Worm (Caenorhabditis elegans): ENCODE measurements around the gene F14D2.14.

The F14D2.14 gene

DNA sequence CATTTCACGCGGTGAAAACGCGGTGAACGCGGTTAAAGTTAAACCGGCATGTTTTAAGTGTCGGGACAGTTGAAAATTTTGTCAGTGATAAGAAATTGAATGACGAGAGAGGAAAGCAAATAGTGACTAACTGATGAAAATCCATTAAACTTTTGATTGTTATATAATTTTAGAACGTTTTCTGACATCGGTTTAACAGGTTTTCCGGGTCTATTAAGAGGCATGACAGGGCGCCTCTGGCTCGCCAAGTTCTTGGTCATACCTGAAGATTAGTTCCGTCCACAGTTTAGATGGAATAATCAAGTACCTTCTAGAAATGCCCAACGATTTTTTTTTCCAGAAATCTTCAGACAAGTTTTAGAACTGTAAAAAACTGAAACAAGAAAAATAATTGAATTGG is 24.6 kb downstream of the F14D2.14 start, which contains the start of gene Y46D2A.2:
Y46D2A.2 (minus strand) TSS at position 101 of the 400 bp plus-strand sequence.
- TF ChIP-seq skn-1 (tag; optimal IDR thresholded peaks at IDR 0.05) (no peak), nhr-10 (tag; optimal IDR thresholded peaks at IDR 0.05) (no peak), nhr-237 (tag; optimal IDR thresholded peaks at IDR 0.05) (no peak), set-16 (GFP tag; IDR thresholded peaks at IDR 0.05) (no peak)

DNA sequence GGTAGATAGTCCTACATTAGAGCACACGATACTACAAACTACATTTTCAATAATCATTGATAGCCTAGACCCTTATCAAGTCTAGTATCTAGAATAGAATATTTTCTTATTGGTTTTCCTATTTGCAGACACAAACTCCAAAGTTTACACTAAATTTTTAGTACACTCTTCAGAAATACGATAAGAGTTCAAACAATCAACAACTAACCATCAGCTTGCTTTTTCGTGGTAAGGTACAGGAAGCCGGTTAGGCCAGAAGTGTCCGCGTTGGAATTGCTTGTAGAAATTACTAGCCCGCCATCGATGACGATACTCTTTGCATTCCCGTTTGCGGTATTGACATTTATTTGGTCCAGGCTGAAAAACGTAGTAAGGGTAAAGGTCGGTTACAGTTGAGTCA is 25.5 kb downstream of the F14D2.14 start, which contains the start of gene Y46D2A.1:
Y46D2A.1 (plus strand) TSS at position 301 of the 400 bp plus-strand sequence.
- TF ChIP-seq nhr-28 (tag; optimal IDR thresholded peaks at IDR 0.05) (peak; percentile 22), dmd-6 (GFP tag; IDR thresholded peaks at IDR 0.05) (0 out of 2 replicates have a peak, but pooled peaks have one; percentile 12), arid-1 (GFP tag; conservative IDR thresholded peaks at IDR 0.05) (no peak), ceh-44 (GFP tag; IDR thresholded peaks at IDR 0.05) (no peak)

DNA sequence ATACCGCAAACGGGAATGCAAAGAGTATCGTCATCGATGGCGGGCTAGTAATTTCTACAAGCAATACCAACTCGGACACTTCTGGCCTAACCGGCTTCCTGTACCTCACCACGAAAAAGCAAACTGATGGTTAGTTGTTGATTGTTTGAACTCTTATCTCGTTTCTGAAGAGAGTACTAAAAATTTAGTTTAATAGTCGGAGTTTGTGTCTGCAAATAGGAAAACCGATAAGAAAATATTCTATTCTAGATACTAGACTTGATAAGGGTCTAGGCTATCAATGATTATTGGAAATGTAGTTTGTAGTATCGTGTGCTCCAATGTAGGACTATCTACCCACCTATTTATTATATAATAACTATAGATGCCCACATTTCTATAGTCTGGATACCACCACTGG is 29.0 kb downstream of the F14D2.14 start:
- TF ChIP-seq mdt-29 (GFP tag; IDR thresholded peaks at IDR 0.05) = no peak
- peak; percentile 87 for TF ChIP-seq php-3 (GFP tag; IDR thresholded peaks at IDR 0.05)
- no peak for TF ChIP-seq nhr-77 (tag; optimal IDR thresholded peaks at IDR 0.05)
- no peak for TF ChIP-seq ceh-82 (tag; optimal IDR thresholded peaks at IDR 0.05)
- TF ChIP-seq hif-1 (tag; optimal IDR thresholded peaks at IDR 0.05) = no peak
- no peak for TF ChIP-seq mxl-3 (GFP tag; optimal IDR thresholded peaks at IDR 0.05)
- TF ChIP-seq dve-1 (tag; optimal IDR thresholded peaks at IDR 0.05; ENCODE audit: insufficient read depth) = peak; percentile 23
- TF ChIP-seq dmd-9 (GFP tag; IDR thresholded peaks at IDR 0.05) = no peak
- no peak for TF ChIP-seq nhr-102 (tag; optimal IDR thresholded peaks at IDR 0.05)
- no peak for TF ChIP-seq ceh-32 (tag; optimal IDR thresholded peaks at IDR 0.05; ENCODE audit: poor library complexity)
- TF ChIP-seq lin-13 (GFP tag; optimal IDR thresholded peaks at IDR 0.05) = no peak
- no peak for TF ChIP-seq daf-12 (tag; optimal IDR thresholded peaks at IDR 0.05)
- TF ChIP-seq zfp-3 (GFP tag; conservative IDR thresholded peaks at IDR 0.05) = no peak
- no peak for TF ChIP-seq snpc-1.2 (GFP tag; IDR thresholded peaks at IDR 0.05)
- TF ChIP-seq dmd-6 (GFP tag; IDR thresholded peaks at IDR 0.05) = peak; percentile 73
- peak; percentile 43 for TF ChIP-seq hlh-11 (tag; optimal IDR thresholded peaks at IDR 0.05)
- TF ChIP-seq lir-3 (tag; optimal IDR thresholded peaks at IDR 0.05) = no peak
- TF ChIP-seq T20F7.1 (GFP tag; optimal IDR thresholded peaks at IDR 0.05) = no peak
- TF ChIP-seq dmd-8 (GFP tag; IDR thresholded peaks at IDR 0.05) = no peak
- no peak for TF ChIP-seq madf-5 (GFP tag; IDR thresholded peaks at IDR 0.05)
- TF ChIP-seq ces-1 (GFP tag; optimal IDR thresholded peaks at IDR 0.05) = no peak
- TF ChIP-seq set-16 (GFP tag; IDR thresholded peaks at IDR 0.05) = no peak
- no peak for TF ChIP-seq nhr-6 (tag; optimal IDR thresholded peaks at IDR 0.05)
- TF ChIP-seq lin-39 (tag; optimal IDR thresholded peaks at IDR 0.05) = no peak
- no peak for TF ChIP-seq mes-2 (tag; optimal IDR thresholded peaks at IDR 0.05; ENCODE audit: poor library complexity, severe bottlenecking)
- TF ChIP-seq fos-1 (tag; optimal IDR thresholded peaks at IDR 0.05) = no peak
- TF ChIP-seq ceh-62 (tag; optimal IDR thresholded peaks at IDR 0.05) = no peak
- no peak for TF ChIP-seq lin-15B (tag; optimal IDR thresholded peaks at IDR 0.05)
- TF ChIP-seq jun-1 (tag; optimal IDR thresholded peaks at IDR 0.05) = no peak
- no peak for TF ChIP-seq ceh-28 (tag; optimal IDR thresholded peaks at IDR 0.05)
- TF ChIP-seq attf-4 (tag; optimal IDR thresholded peaks at IDR 0.05) = no peak
- TF ChIP-seq daf-16 (GFP tag; optimal IDR thresholded peaks at IDR 0.05) = no peak
- peak; percentile 20 for TF ChIP-seq daf-16 (tag; optimal IDR thresholded peaks at IDR 0.05)
- no peak for TF ChIP-seq T26A8.4 (GFP tag; IDR thresholded peaks at IDR 0.05)
- TF ChIP-seq mxl-2 (GFP tag; conservative IDR thresholded peaks at IDR 0.05) = no peak
- TF ChIP-seq lin-1 (GFP tag; IDR thresholded peaks at IDR 0.05) = no peak
- no peak for TF ChIP-seq ztf-7 (tag; optimal IDR thresholded peaks at IDR 0.05)
- TF ChIP-seq R02D3.7 (tag; optimal IDR thresholded peaks at IDR 0.05) = no peak
- TF ChIP-seq nhr-28 (tag; optimal IDR thresholded peaks at IDR 0.05) = peak; percentile 68
- no peak for TF ChIP-seq unc-62 (GFP tag; optimal IDR thresholded peaks at IDR 0.05 in 1 of 2)
- no peak for TF ChIP-seq unc-62 (tag; optimal IDR thresholded peaks at IDR 0.05)
- TF ChIP-seq ZK546.5 (tag; optimal IDR thresholded peaks at IDR 0.05) = no peak
- TF ChIP-seq nhr-111 (GFP tag; optimal IDR thresholded peaks at IDR 0.05) = no peak

All from whole organism, L4 larva.